Fruit fly (Drosophila melanogaster) Kc167 (cell line): ENCODE measurements around the gene CG12984.

Experiments used
- Myc ChIP-seq: fragments of >200 bp; optimal IDR thresholded peaks from 2 replicates; lab custom pipeline; 2017; ENCODE audit warnings: missing external identifiers
- Sin3A ChIP-seq: fragments of >200 bp; optimal IDR thresholded peaks from 2 replicates; lab custom pipeline; 2018; ENCODE audit warnings: missing external identifiers
- h ChIP-seq: fragments of >200 bp; optimal IDR thresholded peaks from 3 replicates; lab custom pipeline; 2018; ENCODE audit warnings: missing external identifiers
- psq ChIP-seq: fragments of >200 bp; optimal IDR thresholded peaks from 2 replicates; lab custom pipeline; 2017; ENCODE audit warnings: missing external identifiers
- ttk ChIP-seq: sonication (Bioruptor generic); optimal IDR thresholded peaks from 2 replicates; lab custom pipeline; 2017; ENCODE audit warnings: missing external identifiers

DNA sequence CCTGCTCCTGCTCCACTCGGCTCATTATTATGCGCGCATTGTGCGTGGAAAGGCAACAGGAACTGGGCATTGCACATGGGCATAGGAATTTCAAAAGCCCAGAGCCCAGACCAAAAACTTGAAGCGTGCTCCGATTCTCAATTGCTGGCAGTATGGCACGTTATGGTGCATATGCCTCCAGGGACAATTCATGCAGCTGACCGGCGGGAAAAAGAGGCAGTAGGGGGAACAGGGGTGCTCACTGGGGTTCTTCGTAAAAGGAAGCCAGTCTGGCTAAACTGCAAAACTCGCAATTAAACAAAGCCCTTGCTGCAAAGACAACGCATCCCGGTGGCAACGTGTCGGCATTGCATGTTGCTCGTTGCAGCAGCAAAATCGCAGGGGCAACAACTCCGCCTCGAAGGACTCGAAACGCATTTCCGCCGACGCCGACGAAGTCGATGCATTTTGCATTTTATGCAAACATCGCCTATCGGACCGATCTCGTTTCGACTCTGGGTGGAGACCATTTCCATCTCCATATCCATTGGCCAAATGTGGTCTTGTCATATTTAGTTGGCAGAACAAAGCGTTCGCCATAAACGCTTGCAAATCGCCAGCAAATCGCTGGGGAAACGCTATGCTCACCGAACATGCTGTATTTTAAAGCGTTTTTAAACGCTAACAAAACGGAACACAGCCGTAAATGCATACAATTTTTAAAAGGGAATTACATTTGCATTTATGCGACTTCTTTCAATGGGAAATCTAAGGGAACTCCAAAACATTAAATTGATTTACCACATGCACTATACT is 6.9 kb upstream of the CG12984 start:
- TF ChIP-seq psq (lab: Kevin White, UChicago) (no peak), h (lab: Kevin White, UChicago) (no peak), Myc (no peak), Sin3A (lab: Kevin White, UChicago) (no peak), ttk (lab: Kevin White, UChicago) (no peak)
